Fruit fly (Drosophila melanogaster): ENCODE results near the gene CG33099.

The CG33099 gene

DNA sequence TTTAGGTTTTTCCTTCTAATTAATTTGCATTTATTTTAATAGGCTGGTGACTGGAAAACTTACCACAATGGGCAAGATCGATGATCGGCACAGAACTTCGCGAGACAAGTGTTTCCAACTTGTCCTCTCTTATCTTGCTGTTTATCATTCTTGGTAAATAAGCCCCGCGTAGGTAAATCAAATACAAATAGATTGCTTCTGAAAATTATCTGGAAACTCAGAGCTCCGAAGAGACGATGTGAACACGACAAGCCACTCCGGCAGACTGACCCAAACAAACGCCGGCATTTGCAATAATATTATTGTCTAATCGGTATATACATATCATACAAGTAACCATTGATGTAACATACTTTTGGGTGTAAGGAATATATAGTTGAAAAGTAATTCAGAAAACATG, at the start of gene CG33099:
Gene CG33099 (minus strand): TSS at position 268 of the 400 bp plus-strand sequence.
- peak; percentile 44 for TF ChIP-seq Pif1A (GFP tag; optimal IDR thresholded peaks at IDR 0.05)
- no peak for TF ChIP-seq CG9948 (tag; optimal IDR thresholded peaks at IDR 0.05)
- TF ChIP-seq CG10348 (GFP tag; IDR thresholded peaks at IDR 0.05) = no peak
- TF ChIP-seq EcR (GFP tag; optimal IDR thresholded peaks at IDR 0.05) = peak; percentile 4
- TF ChIP-seq CG17806 (tag; optimal IDR thresholded peaks at IDR 0.05) = no peak
- peak; percentile 36; the same call in 1 of the 2 replicates for TF ChIP-seq CG32121 (GFP tag; IDR thresholded peaks at IDR 0.05)
- TF ChIP-seq D1 (tag; optimal IDR thresholded peaks at IDR 0.05) = no peak
- peak; percentile 55; the same call in 2 of the 3 replicates for TF ChIP-seq CG4496 (GFP tag; IDR thresholded peaks at IDR 0.05)
- TF ChIP-seq rn (GFP tag; IDR thresholded peaks at IDR 0.05) = no peak
- TF ChIP-seq CG14655 (GFP tag; optimal IDR thresholded peaks at IDR 0.05) = peak; percentile 4
- peak; percentile 52 for TF ChIP-seq Pif1B (GFP tag; optimal IDR thresholded peaks at IDR 0.05)
- no peak for TF ChIP-seq CG13204 (GFP tag; optimal IDR thresholded peaks at IDR 0.05)
- peak; percentile 17 for TF ChIP-seq gl (tag; optimal IDR thresholded peaks at IDR 0.05)
- no peak for TF ChIP-seq fd96Ca (GFP tag; IDR thresholded peaks at IDR 0.05)
- no peak for TF ChIP-seq CG8301 (tag; optimal IDR thresholded peaks at IDR 0.05)
- TF ChIP-seq Ets98B (GFP tag; IDR thresholded peaks at IDR 0.05) = 0 out of 2 replicates have a peak, but pooled peaks have one; percentile 11

DNA sequence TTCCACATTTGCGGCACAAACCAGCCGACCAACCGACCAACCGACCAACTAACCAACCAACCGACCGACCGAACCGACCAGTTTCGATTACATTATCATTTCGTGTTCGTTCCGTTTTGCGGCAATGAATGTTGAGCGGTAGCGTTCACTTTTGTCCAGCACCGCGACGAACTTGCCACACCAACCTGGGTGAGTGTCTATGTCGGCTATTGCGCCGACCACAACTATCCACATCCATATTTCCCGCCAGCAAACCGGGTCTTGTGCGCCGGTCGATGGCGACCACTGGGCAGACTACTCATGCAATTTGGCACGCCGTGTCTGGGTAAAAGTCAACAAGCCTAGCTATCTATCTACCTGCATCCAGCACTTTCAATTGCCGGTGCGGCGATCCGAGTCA, 46.6 kb upstream of the CG33099 start:
- TF ChIP-seq fd96Ca (GFP tag; IDR thresholded peaks at IDR 0.05) (peak; percentile 27; the same call in 1 of the 3 replicates), CG15710 (tag; optimal IDR thresholded peaks at IDR 0.05) (no peak), EcR (GFP tag; optimal IDR thresholded peaks at IDR 0.05) (no peak)

DNA sequence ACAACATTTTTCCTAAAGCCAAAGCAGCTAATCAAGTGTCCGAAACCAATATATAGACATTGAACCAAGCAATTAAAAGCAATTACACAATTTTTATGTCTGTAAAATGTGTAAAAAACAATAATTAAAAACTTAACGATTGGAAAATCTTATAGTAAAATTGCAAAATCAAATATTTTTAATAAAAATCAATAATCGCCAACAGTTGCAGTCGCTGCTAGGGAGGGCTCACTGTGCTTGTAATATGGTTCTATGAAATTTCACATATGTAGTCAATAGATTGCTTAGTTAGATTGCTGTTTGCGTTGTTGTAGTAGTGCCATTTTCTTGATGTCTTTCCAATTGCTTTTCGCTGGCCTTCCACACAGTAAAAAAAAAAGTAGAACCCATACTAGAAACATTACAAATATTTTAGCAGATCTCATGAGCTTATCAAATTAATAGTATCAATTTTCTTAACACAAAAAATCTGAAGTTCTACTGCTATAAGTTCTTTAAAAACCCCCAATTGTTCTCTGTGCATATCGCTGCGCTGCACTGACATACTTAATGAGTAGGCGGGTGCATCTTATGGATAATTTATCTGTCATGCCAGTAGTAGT, 45.8 kb upstream of the CG33099 start:
- TF ChIP-seq CG8159 (tag; optimal IDR thresholded peaks at IDR 0.05) = no peak
- TF ChIP-seq CG34367 (tag; optimal IDR thresholded peaks at IDR 0.05) = no peak
- no peak for TF ChIP-seq CG13204 (GFP tag; optimal IDR thresholded peaks at IDR 0.05)
- peak; percentile 64; the same call in 2 of the 3 replicates for TF ChIP-seq fd96Ca (GFP tag; IDR thresholded peaks at IDR 0.05)
- TF ChIP-seq CG14655 (GFP tag; optimal IDR thresholded peaks at IDR 0.05) = peak; percentile 77
- peak; percentile 54 for TF ChIP-seq Ets98B (GFP tag; IDR thresholded peaks at IDR 0.05)
- peak; percentile 84 for TF ChIP-seq CG4496 (GFP tag; IDR thresholded peaks at IDR 0.05)
- TF ChIP-seq D1 (tag; optimal IDR thresholded peaks at IDR 0.05) = no peak
- no peak for TF ChIP-seq Pif1A (GFP tag; optimal IDR thresholded peaks at IDR 0.05)
- TF ChIP-seq Pif1B (GFP tag; optimal IDR thresholded peaks at IDR 0.05) = peak; percentile 1
- TF ChIP-seq Snoo (tag; optimal IDR thresholded peaks at IDR 0.05) = no peak
- peak; percentile 55; the same call in 1 of the 2 replicates for TF ChIP-seq CG32121 (GFP tag; IDR thresholded peaks at IDR 0.05)
- peak; percentile 65 for TF ChIP-seq CG8301 (tag; optimal IDR thresholded peaks at IDR 0.05)
- no peak for TF ChIP-seq CG9948 (tag; optimal IDR thresholded peaks at IDR 0.05)
- no peak for TF ChIP-seq CG10348 (GFP tag; IDR thresholded peaks at IDR 0.05)
- no peak for TF ChIP-seq EcR (GFP tag; optimal IDR thresholded peaks at IDR 0.05)
- peak; percentile 37; the same call in 1 of the 2 replicates for TF ChIP-seq CG12605 (GFP tag; IDR thresholded peaks at IDR 0.05)
- no peak for TF ChIP-seq gl (tag; optimal IDR thresholded peaks at IDR 0.05)
- TF ChIP-seq CG17806 (tag; optimal IDR thresholded peaks at IDR 0.05) = no peak
- TF ChIP-seq rn (GFP tag; IDR thresholded peaks at IDR 0.05) = no peak
- no peak for TF ChIP-seq CG15710 (tag; optimal IDR thresholded peaks at IDR 0.05)

- no peak for TF ChIP-seq CG32121 (GFP tag; IDR thresholded peaks at IDR 0.05)
- TF ChIP-seq Ets98B (GFP tag; IDR thresholded peaks at IDR 0.05) = no peak
- TF ChIP-seq CG14655 (GFP tag; optimal IDR thresholded peaks at IDR 0.05) = no peak
- TF ChIP-seq fd96Ca (GFP tag; IDR thresholded peaks at IDR 0.05) = no peak
- no peak for TF ChIP-seq CG8159 (tag; optimal IDR thresholded peaks at IDR 0.05)
- TF ChIP-seq CG4496 (GFP tag; IDR thresholded peaks at IDR 0.05) = no peak
- TF ChIP-seq gl (tag; optimal IDR thresholded peaks at IDR 0.05) = no peak
- no peak for TF ChIP-seq CG12605 (GFP tag; IDR thresholded peaks at IDR 0.05)
- no peak for TF ChIP-seq CG13204 (GFP tag; optimal IDR thresholded peaks at IDR 0.05)
- TF ChIP-seq CG8301 (tag; optimal IDR thresholded peaks at IDR 0.05) = no peak
- TF ChIP-seq EcR (GFP tag; optimal IDR thresholded peaks at IDR 0.05) = no peak
- TF ChIP-seq D1 (tag; optimal IDR thresholded peaks at IDR 0.05) = no peak
- no peak for TF ChIP-seq CG9948 (tag; optimal IDR thresholded peaks at IDR 0.05)
- TF ChIP-seq CG15710 (tag; optimal IDR thresholded peaks at IDR 0.05) = no peak
- no peak for TF ChIP-seq CG34367 (tag; optimal IDR thresholded peaks at IDR 0.05)
- no peak for TF ChIP-seq Pif1A (GFP tag; optimal IDR thresholded peaks at IDR 0.05)
- TF ChIP-seq CG17806 (tag; optimal IDR thresholded peaks at IDR 0.05) = no peak
These were observed 43.2 kb upstream of the CG33099 start for dm6 chr3R:22573590-22573989.

dm6 chr3R:22569888-22570287, 39.5 kb upstream of the CG33099 start, which contains the start of gene CG33110:
TSS of gene CG33110 (plus strand) at chr3R:22570188.
- TF ChIP-seq rn (GFP tag; IDR thresholded peaks at IDR 0.05) = no peak
- peak; percentile 34; the same call in 1 of the 3 replicates for TF ChIP-seq CG4496 (GFP tag; IDR thresholded peaks at IDR 0.05)

dm6 chr3R:22568508-22568907, 38.1 kb upstream of the CG33099 start:
- no peak for TF ChIP-seq fd96Ca (GFP tag; IDR thresholded peaks at IDR 0.05)
- no peak for TF ChIP-seq CG14655 (GFP tag; optimal IDR thresholded peaks at IDR 0.05)
- no peak for TF ChIP-seq CG17806 (tag; optimal IDR thresholded peaks at IDR 0.05)
- TF ChIP-seq CG13204 (GFP tag; optimal IDR thresholded peaks at IDR 0.05) = no peak
- no peak for TF ChIP-seq CG12605 (GFP tag; IDR thresholded peaks at IDR 0.05)
- no peak for TF ChIP-seq CG10348 (GFP tag; IDR thresholded peaks at IDR 0.05)
- TF ChIP-seq CG34367 (tag; optimal IDR thresholded peaks at IDR 0.05) = no peak
- no peak for TF ChIP-seq gl (tag; optimal IDR thresholded peaks at IDR 0.05)
- no peak for TF ChIP-seq CG15710 (tag; optimal IDR thresholded peaks at IDR 0.05)
- TF ChIP-seq Ets98B (GFP tag; IDR thresholded peaks at IDR 0.05) = no peak
- TF ChIP-seq EcR (GFP tag; optimal IDR thresholded peaks at IDR 0.05) = no peak

Measured in whole organism, pupa.